Worm (Caenorhabditis elegans) whole organism, L1 larva: ENCODE data around the gene spat-1.

Experiments used
- alr-1 ChIP-seq: fragments of 200-800 bp; sonication (Bioruptor generic); optimal IDR thresholded peaks from 2 replicates; lab custom pipeline; 2018; ENCODE audit warnings: borderline replicate concordance, mild to moderate bottlenecking, missing genetic modification characterization, missing compliant biosample characterization
- ama-1 ChIP-seq: fragments of 150-350 bp; optimal IDR thresholded peaks from 2 replicates; lab custom pipeline; 2014
- ces-1 ChIP-seq: fragments of 150-350 bp; optimal IDR thresholded peaks from 2 replicates; lab custom pipeline; 2014; ENCODE audit warnings: missing biosample characterization, missing genetic modification reagents, missing genetic modification characterization
- irx-1 ChIP-seq: sonication (generic microtip); optimal IDR thresholded peaks from 2 replicates; lab custom pipeline; 2016; ENCODE audit warnings: missing genetic modification characterization, missing compliant biosample characterization
- lir-3 ChIP-seq: sonication (generic microtip); optimal IDR thresholded peaks from 2 replicates; lab custom pipeline; 2016; ENCODE audit warnings: mild to moderate bottlenecking, missing genetic modification characterization, moderate library complexity, missing compliant biosample characterization; ENCODE audit not compliant: poor library complexity
- mdl-1 ChIP-seq, 2 experiments: fragments of 150-350 bp; optimal IDR thresholded peaks; 2 replicates each; lab custom pipeline; 2014 to 2017; ENCODE audit warnings: missing biosample characterization in 2 of 2, missing genetic modification characterization in 2 of 2, inconsistent platforms in 1 of 2
- mep-1 ChIP-seq: fragments of 150-350 bp; optimal IDR thresholded peaks from 2 replicates; lab custom pipeline; 2014; ENCODE audit warnings: missing biosample characterization, missing genetic modification characterization
- nhr-237 ChIP-seq: fragments of 150-350 bp; optimal IDR thresholded peaks from 2 replicates; lab custom pipeline; 2014; ENCODE audit warnings: missing biosample characterization, missing genetic modification characterization
- nhr-84 ChIP-seq: sonication (generic microtip); optimal IDR thresholded peaks from 2 replicates; lab custom pipeline; 2017; ENCODE audit warnings: missing biosample characterization, missing genetic modification characterization
- snpc-4 ChIP-seq: fragments of 150-350 bp; optimal IDR thresholded peaks from 2 replicates; lab custom pipeline; 2014; ENCODE audit warnings: missing biosample characterization, missing genetic modification characterization
- sox-4 ChIP-seq: sonication (generic microtip); optimal IDR thresholded peaks from 2 replicates; lab custom pipeline; 2016; ENCODE audit warnings: missing genetic modification characterization, missing compliant biosample characterization
- sptf-1 ChIP-seq: fragments of 150-350 bp; optimal IDR thresholded peaks from 2 replicates; lab custom pipeline; 2014; ENCODE audit warnings: missing biosample characterization, missing genetic modification characterization
- vab-15 ChIP-seq: sonication (generic microtip); optimal IDR thresholded peaks from 2 replicates; lab custom pipeline; 2017; ENCODE audit warnings: missing genotype, mild to moderate bottlenecking, missing genetic modification characterization, missing compliant biosample characterization
- ztf-4 ChIP-seq: fragments of 150-350 bp; optimal IDR thresholded peaks from 2 replicates; lab custom pipeline; 2014; ENCODE audit warnings: missing biosample characterization, missing genetic modification characterization

ce11 chrII:14555019-14555418 lies 26.5 kb downstream of the spat-1 start:
- TF ChIP-seq ztf-4 (tag; lab: Kevin White, UChicago) (no peak), ces-1 (GFP tag; lab: Kevin White, UChicago) (no peak), mdl-1 (tag; optimal IDR thresholded peaks at IDR 0.05; lab: Kevin White, UChicago) (no peak), alr-1 (tag; lab: Kevin White, UChicago) (no peak), vab-15 (no peak), snpc-4 (tag; lab: Kevin White, UChicago) (no peak), nhr-237 (no peak), nhr-84 (tag; lab: Kevin White, UChicago) (no peak), sox-4 (tag; lab: Kevin White, UChicago) (no peak), irx-1 (tag; lab: Kevin White, UChicago) (no peak), ama-1 (no peak), mep-1 (tag; lab: Kevin White, UChicago) (no peak), sptf-1 (tag; lab: Kevin White, UChicago) (no peak), lir-3 (no peak)
